Fruit fly (Drosophila melanogaster) whole organism, embryonic: Measurements from ENCODE around the gene Kdm5.
A peak's percentile ranks its signal among the peaks of the same experiment; 100 is the strongest.

Source experiments
- B-H1 ChIP-seq: fragments of 200-800 bp; sonication (Bioruptor generic); IDR thresholded peaks from 3 replicates; pipeline ENCODE4 v1.3.6; 2022; ENCODE audit warnings: missing biosample characterization, missing genetic modification characterization
- Bdp1 ChIP-seq: fragments of 200-800 bp; sonication (Bioruptor generic); optimal IDR thresholded peaks from 3 replicates; lab custom pipeline; 2016; ENCODE audit warnings: missing biosample characterization, missing genetic modification characterization
- CG10959 ChIP-seq: fragments of 200-800 bp; sonication (Bioruptor generic); IDR thresholded peaks from 2 replicates; pipeline ENCODE4 v1.3.6; 2022; ENCODE audit warnings: missing biosample characterization, missing genetic modification characterization
- CG11398 ChIP-seq: fragments of 200-800 bp; sonication (Bioruptor generic); optimal IDR thresholded peaks from 2 replicates; lab custom pipeline; 2016; ENCODE audit warnings: missing biosample characterization, missing genetic modification characterization
- CG12942 ChIP-seq: fragments of 200-800 bp; sonication (Bioruptor generic); optimal IDR thresholded peaks from 3 replicates; lab custom pipeline; 2016; ENCODE audit warnings: missing biosample characterization, missing genetic modification characterization
- CG15514 ChIP-seq: fragments of 200-800 bp; sonication (Bioruptor generic); optimal IDR thresholded peaks from 3 replicates; lab custom pipeline; 2017; ENCODE audit warnings: missing biosample characterization, missing genetic modification characterization, mild to moderate bottlenecking, moderate library complexity, missing genetic modification reagents
- CG17829 ChIP-seq: fragments of 200-800 bp; optimal IDR thresholded peaks from 2 replicates; lab custom pipeline; 2019; ENCODE audit warnings: missing biosample characterization, mild to moderate bottlenecking, missing genetic modification characterization, moderate library complexity
- CG3163 ChIP-seq: fragments of 200-800 bp; sonication (Bioruptor generic); optimal IDR thresholded peaks from 3 replicates; lab custom pipeline; 2016; ENCODE audit warnings: missing biosample characterization, missing genetic modification characterization
- CG34422 ChIP-seq: fragments of 200-800 bp; sonication (Bioruptor generic); IDR thresholded peaks from 3 replicates; pipeline ENCODE4 v1.3.6; 2022; ENCODE audit warnings: missing biosample characterization, missing genetic modification characterization
- CG3726 ChIP-seq: fragments of 200-800 bp; sonication (Bioruptor generic); IDR thresholded peaks from 3 replicates; pipeline ENCODE4, ENCODE4 v1.3.6; 2022; ENCODE audit warnings: missing biosample characterization, missing genetic modification characterization
- CG4360 ChIP-seq: fragments of 200-800 bp; sonication (Bioruptor generic); IDR thresholded peaks from 2 replicates; pipeline ENCODE4 v1.3.6; 2022; ENCODE audit warnings: missing biosample characterization, missing genetic modification characterization
- CG4617 ChIP-seq: fragments of 200-800 bp; sonication (Bioruptor generic); optimal IDR thresholded peaks from 3 replicates; lab custom pipeline; 2016; ENCODE audit warnings: missing biosample characterization, missing genetic modification characterization, borderline replicate concordance
- CG6765 ChIP-seq: fragments of 200-800 bp; sonication (Bioruptor generic); optimal IDR thresholded peaks from 3 replicates; lab custom pipeline; 2017; ENCODE audit warnings: missing biosample characterization, mild to moderate bottlenecking, missing genetic modification characterization
- Dfd ChIP-seq, 2 experiments: fragments of >200 bp; optimal IDR thresholded peaks; 2 replicates each; lab custom pipeline; 2017; ENCODE audit warnings: missing biosample characterization in 2 of 2, missing genetic modification characterization in 2 of 2
- Drgx ChIP-seq: fragments of 200-800 bp; sonication (Bioruptor generic); IDR thresholded peaks from 2 replicates; pipeline ENCODE4 v1.3.6; 2022; ENCODE audit warnings: missing biosample characterization, missing genetic modification characterization
- Fer2 ChIP-seq: fragments of 200-800 bp; sonication (Bioruptor generic); optimal IDR thresholded peaks from 2 replicates; lab custom pipeline; 2018; ENCODE audit warnings: missing biosample characterization, mild to moderate bottlenecking, missing genetic modification characterization, moderate library complexity
- MESR4 ChIP-seq: fragments of 200-800 bp; sonication (Bioruptor generic); optimal IDR thresholded peaks from 2 replicates; lab custom pipeline; 2018; ENCODE audit warnings: missing biosample characterization, mild to moderate bottlenecking, missing genetic modification characterization, moderate library complexity
- Max ChIP-seq: fragments of 200-800 bp; sonication (Bioruptor generic); optimal IDR thresholded peaks from 2 replicates; lab custom pipeline; 2016; ENCODE audit warnings: missing biosample characterization, mild to moderate bottlenecking, missing genetic modification characterization
- Optix ChIP-seq: fragments of 200-800 bp; sonication (Bioruptor generic); IDR thresholded peaks from 3 replicates; pipeline ENCODE4 v1.3.6; 2022; ENCODE audit warnings: missing biosample characterization, missing genetic modification characterization
- Ravus ChIP-seq: fragments of 200-800 bp; sonication (Bioruptor generic); IDR thresholded peaks from 2 replicates; pipeline ENCODE4 v1.3.6; 2022; ENCODE audit warnings: missing biosample characterization, missing genetic modification characterization
- Ssrp ChIP-seq: fragments of 200-800 bp; sonication (Bioruptor generic); optimal IDR thresholded peaks from 2 replicates; lab custom pipeline; 2018; ENCODE audit warnings: missing biosample characterization, mild to moderate bottlenecking, missing genetic modification characterization, moderate library complexity
- Trl ChIP-seq, 3 experiments: fragments of >200 bp in 2 of 3; fragments of 200-800 bp in 1 of 3; sonication (Bioruptor generic) in 1 of 3; optimal IDR thresholded peaks; 2 replicates in 1 of 3; 3 replicates in 2 of 3; lab custom pipeline; 2016 to 2017; ENCODE audit warnings: missing biosample characterization in 1 of 3, missing genetic modification characterization in 1 of 3
- Xbp1 ChIP-seq: fragments of 200-800 bp; sonication (Bioruptor generic); optimal IDR thresholded peaks from 3 replicates; lab custom pipeline; 2016; ENCODE audit warnings: missing biosample characterization, mild to moderate bottlenecking, missing genetic modification characterization
- ac ChIP-seq: fragments of 200-800 bp; sonication (Bioruptor generic); optimal IDR thresholded peaks from 3 replicates; lab custom pipeline; 2017; ENCODE audit warnings: missing biosample characterization, mild to moderate bottlenecking, missing genetic modification characterization
- ap ChIP-seq: fragments of 200-800 bp; sonication (Bioruptor generic); IDR thresholded peaks from 2 replicates; pipeline ENCODE4 v1.3.6; 2022; ENCODE audit warnings: missing biosample characterization, missing genetic modification characterization
- bsh ChIP-seq, 2 experiments: fragments of 200-800 bp; sonication (Bioruptor generic); optimal IDR thresholded peaks; 2 replicates each; lab custom pipeline; 2017 to 2018; ENCODE audit warnings: mild to moderate bottlenecking in 2 of 2, missing biosample characterization in 2 of 2, missing genetic modification characterization in 2 of 2, moderate library complexity in 1 of 2
- chinmo ChIP-seq: fragments of 200-800 bp; sonication (Bioruptor generic); IDR thresholded peaks from 4 replicates; pipeline ENCODE4 v1.3.6; 2022; ENCODE audit warnings: missing biosample characterization, missing genetic modification characterization; ENCODE audit not compliant: partially characterized antibody
- disco-r ChIP-seq: fragments of 200-800 bp; sonication (Bioruptor generic); optimal IDR thresholded peaks from 2 replicates; lab custom pipeline; 2016; ENCODE audit warnings: missing biosample characterization, missing genetic modification characterization
- ewg ChIP-seq: fragments of 200-800 bp; sonication (Bioruptor generic); optimal IDR thresholded peaks from 3 replicates; lab custom pipeline; 2017; ENCODE audit warnings: mild to moderate bottlenecking, missing biosample characterization, missing genetic modification reagents, missing genetic modification characterization
- fru ChIP-seq: fragments of >200 bp; optimal IDR thresholded peaks from 2 replicates; lab custom pipeline; 2017
- ftz-f1 ChIP-seq: fragments of 200-800 bp; sonication (Bioruptor generic); optimal IDR thresholded peaks from 2 replicates; lab custom pipeline; 2016; ENCODE audit warnings: missing biosample characterization, missing genetic modification characterization
- gem ChIP-seq: fragments of 200-800 bp; sonication (Bioruptor generic); optimal IDR thresholded peaks from 2 replicates; lab custom pipeline; 2019; ENCODE audit warnings: missing biosample characterization, mild to moderate bottlenecking, missing genetic modification characterization, moderate library complexity
- her ChIP-seq: fragments of 200-800 bp; sonication (Bioruptor generic); optimal IDR thresholded peaks from 2 replicates; lab custom pipeline; 2016; ENCODE audit warnings: missing biosample characterization, missing genetic modification characterization
- hkb ChIP-seq, 2 experiments: fragments of 200-800 bp in 1 of 2; fragments of >200 bp in 1 of 2; sonication (Bioruptor generic) in 1 of 2; IDR thresholded peaks in 1 of 2; optimal IDR thresholded peaks in 1 of 2; 2 replicates each; pipeline versions ENCODE4 v1.3.6 to Lab custom; 2017 to 2022; ENCODE audit warnings: missing biosample characterization in 1 of 2, missing genetic modification characterization in 1 of 2
- kni ChIP-seq: fragments of 200-800 bp; sonication (Bioruptor generic); optimal IDR thresholded peaks from 3 replicates; lab custom pipeline; 2017; ENCODE audit warnings: mild to moderate bottlenecking, missing biosample characterization, missing genetic modification reagents, missing genetic modification characterization
- nau ChIP-seq: fragments of 200-800 bp; sonication (Bioruptor generic); optimal IDR thresholded peaks from 3 replicates; lab custom pipeline; 2017; ENCODE audit warnings: missing biosample characterization, mild to moderate bottlenecking, missing genetic modification characterization, missing genetic modification reagents
- oc ChIP-seq: fragments of 200-800 bp; sonication (Bioruptor generic); optimal IDR thresholded peaks from 2 replicates; lab custom pipeline; 2018; ENCODE audit warnings: missing biosample characterization, mild to moderate bottlenecking, missing genetic modification characterization, moderate library complexity
- onecut ChIP-seq: fragments of 200-800 bp; sonication (Bioruptor generic); IDR thresholded peaks from 2 replicates; pipeline ENCODE4 v1.3.6; 2022; ENCODE audit warnings: missing biosample characterization, missing genetic modification characterization
- pb ChIP-seq: fragments of 200-800 bp; sonication (Bioruptor generic); optimal IDR thresholded peaks from 3 replicates; lab custom pipeline; 2016; ENCODE audit warnings: missing biosample characterization, missing genetic modification characterization
- pfk ChIP-seq: fragments of 200-800 bp; sonication (Bioruptor generic); optimal IDR thresholded peaks from 2 replicates; lab custom pipeline; 2018; ENCODE audit warnings: missing biosample characterization, mild to moderate bottlenecking, missing genetic modification characterization, moderate library complexity
- sens ChIP-seq: fragments of 200-800 bp; sonication (Bioruptor generic); peaks from one replicate; lab custom pipeline; 2016; ENCODE audit warnings: missing biosample characterization, missing genetic modification characterization
- seq ChIP-seq: fragments of 200-800 bp; sonication (Bioruptor generic); IDR thresholded peaks from 2 replicates; pipeline ENCODE4 v1.3.6; 2022; ENCODE audit warnings: missing biosample characterization, missing genetic modification characterization
- slou ChIP-seq: fragments of 200-800 bp; sonication (Bioruptor generic); optimal IDR thresholded peaks from 3 replicates; lab custom pipeline; 2016; ENCODE audit warnings: missing biosample characterization, missing genetic modification characterization
- slp2 ChIP-seq: fragments of 200-800 bp; sonication (Bioruptor generic); optimal IDR thresholded peaks from 2 replicates; lab custom pipeline; 2016; ENCODE audit warnings: missing biosample characterization, missing genetic modification characterization
- stwl ChIP-seq: fragments of 200-800 bp; sonication (Bioruptor generic); optimal IDR thresholded peaks from 3 replicates; lab custom pipeline; 2018; ENCODE audit warnings: missing biosample characterization, mild to moderate bottlenecking, missing genetic modification characterization, moderate library complexity
- unc-4 ChIP-seq: fragments of 200-800 bp; sonication (Bioruptor generic); IDR thresholded peaks from 2 replicates; pipeline ENCODE4 v1.3.6; 2022; ENCODE audit warnings: missing biosample characterization, missing genetic modification characterization; ENCODE audit not compliant: partially characterized antibody
- vnd ChIP-seq: fragments of 200-800 bp; sonication (Bioruptor generic); IDR thresholded peaks from 3 replicates; pipeline ENCODE4 v1.3.6; 2022; ENCODE audit warnings: missing biosample characterization, missing genetic modification characterization; ENCODE audit not compliant: partially characterized antibody
- wek ChIP-seq: fragments of 200-800 bp; sonication (Bioruptor generic); optimal IDR thresholded peaks from 3 replicates; lab custom pipeline; 2018; ENCODE audit warnings: missing biosample characterization, mild to moderate bottlenecking, missing genetic modification characterization, moderate library complexity
- z ChIP-seq: fragments of 200-800 bp; sonication (Bioruptor generic); IDR thresholded peaks from 3 replicates; pipeline ENCODE4 v1.3.6; 2022; ENCODE audit warnings: missing biosample characterization, missing genetic modification characterization

Gene Kdm5

DNA sequence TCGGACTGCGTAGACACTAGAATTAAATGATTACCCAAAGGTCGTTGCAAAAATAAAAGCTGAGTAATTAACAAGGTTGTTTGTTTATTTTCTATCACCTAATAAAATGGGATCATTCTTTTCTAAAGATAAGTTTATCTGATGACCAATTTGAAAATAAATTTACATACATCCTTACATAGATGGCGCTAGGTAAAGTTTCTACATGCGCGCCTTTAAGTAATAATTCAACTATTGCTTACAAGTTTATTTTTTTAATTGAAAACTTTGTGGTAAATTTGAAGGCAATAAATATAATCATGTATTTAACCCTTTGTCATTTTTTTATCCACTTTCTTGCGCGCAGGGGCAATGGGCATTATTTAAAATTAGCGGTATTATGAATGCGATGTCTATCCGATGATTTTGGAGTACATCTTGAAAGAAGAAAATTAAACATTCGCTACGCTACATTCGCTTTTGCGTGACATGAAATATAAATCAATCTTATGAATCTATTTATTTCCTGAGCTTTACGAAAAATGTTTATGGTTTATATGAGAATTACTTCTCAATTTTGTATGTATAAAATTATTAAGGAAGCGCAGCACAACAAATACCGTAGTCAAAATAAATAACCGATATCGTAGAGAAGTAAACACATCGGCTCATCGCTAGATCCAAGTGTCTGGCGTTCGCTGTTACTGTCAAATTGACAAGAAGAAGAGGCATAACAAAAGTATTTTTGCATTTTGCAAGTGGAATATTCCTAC, 50.4 kb downstream of the Kdm5 start, which contains the start of gene CG9044 (continued):
- TF ChIP-seq wek (GFP tag; lab: Kevin White, UChicago) (no peak), Optix (GFP tag; lab: Robert Waterston, UW) (no peak), CG12942 (GFP tag; lab: Kevin White, UChicago) (peak; percentile 36), oc (no peak), Xbp1 (GFP tag; lab: Kevin White, UChicago) (peak; percentile 71), ap (no peak), seq (no peak), unc-4 (peak; percentile 85), nau (GFP tag; lab: Kevin White, UChicago) (no peak), slp2 (GFP tag; lab: Kevin White, UChicago) (peak; percentile 52), Fer2 (tag; lab: Kevin White, UChicago) (no peak), B-H1 (GFP tag; lab: Robert Waterston, UW) (no peak; the same call in 2 of the 3 replicates), hkb (optimal IDR thresholded peaks at IDR 0.05; lab: Kevin White, UChicago) (no peak), hkb (GFP tag; IDR thresholded peaks at IDR 0.05; lab: Robert Waterston, UW) (no peak), CG15514 (no peak), chinmo (GFP tag; lab: Robert Waterston, UW) (peak; percentile 81; the same call in 2 of the 4 replicates), Max (GFP tag; lab: Kevin White, UChicago) (peak; percentile 52), Trl (optimal IDR thresholded peaks at IDR 0.05; lab: Kevin White, UChicago) (no peak), Trl (GFP tag; optimal IDR thresholded peaks at IDR 0.05; lab: Kevin White, UChicago) (peak; percentile 67), her (GFP tag; lab: Kevin White, UChicago) (peak; percentile 6), CG10959 (no peak), slou (peak; percentile 21), Bdp1 (GFP tag; lab: Kevin White, UChicago) (peak; percentile 21), CG3726 (GFP tag; lab: Robert Waterston, UW) (no peak), pb (GFP tag; lab: Kevin White, UChicago) (no peak), bsh (GFP tag; optimal IDR thresholded peaks at IDR 0.05; lab: Kevin White, UChicago) (no peak), MESR4 (GFP tag; lab: Kevin White, UChicago) (no peak), CG4360 (GFP tag; lab: Robert Waterston, UW) (no peak), disco-r (GFP tag; lab: Kevin White, UChicago) (no peak), Ravus (GFP tag; lab: Robert Waterston, UW) (no peak), CG17829 (tag; lab: Kevin White, UChicago) (peak; percentile 65), CG34422 (GFP tag; lab: Robert Waterston, UW) (peak; percentile 49; the same call in 1 of the 3 replicates), ac (GFP tag; lab: Kevin White, UChicago) (no peak), sens (GFP tag; lab: Kevin White, UChicago) (peak; percentile 87), Drgx (no peak), gem (tag; lab: Kevin White, UChicago) (no peak), ftz-f1 (GFP tag; lab: Kevin White, UChicago) (no peak), vnd (GFP tag; lab: Robert Waterston, UW) (peak; percentile 93), CG4617 (peak; percentile 75), Ssrp (tag; lab: Kevin White, UChicago) (peak; percentile 49), CG11398 (GFP tag; lab: Kevin White, UChicago) (peak; percentile 18), Dfd (GFP tag; optimal IDR thresholded peaks at IDR 0.05; lab: Kevin White, UChicago) (no peak), stwl (tag; lab: Kevin White, UChicago) (peak; percentile 20), onecut (no peak), ewg (GFP tag; lab: Kevin White, UChicago) (peak; percentile 63), pfk (GFP tag; lab: Kevin White, UChicago) (no peak), CG3163 (GFP tag; lab: Kevin White, UChicago) (peak; percentile 12), z (GFP tag; lab: Robert Waterston, UW) (no peak), CG6765 (GFP tag; lab: Kevin White, UChicago) (no peak), kni (GFP tag; lab: Kevin White, UChicago) (no peak), fru (lab: Kevin White, UChicago) (no peak)
